Fruit fly (Drosophila melanogaster) whole organism, adult: ENCODE data around the gene CG33270.

Experiments used
- CG11617 ChIP-seq: fragments of 200-800 bp; sonication (Bioruptor generic); optimal IDR thresholded peaks from 2 replicates; lab custom pipeline; 2017; ENCODE audit warnings: mild to moderate bottlenecking, missing biosample characterization, missing genetic modification reagents, missing genetic modification characterization
- CG12768 ChIP-seq: fragments of 200-800 bp; sonication (Bioruptor generic); optimal IDR thresholded peaks from 2 replicates; lab custom pipeline; 2017; ENCODE audit warnings: missing biosample characterization, missing genetic modification characterization, mild to moderate bottlenecking, moderate library complexity, missing genetic modification reagents
- CG14711 ChIP-seq: fragments of 200-800 bp; sonication (Bioruptor generic); optimal IDR thresholded peaks from 2 replicates; lab custom pipeline; 2018; ENCODE audit warnings: missing biosample characterization, mild to moderate bottlenecking, missing genetic modification characterization, moderate library complexity
- CG1620 ChIP-seq: fragments of 200-800 bp; sonication (Bioruptor generic); optimal IDR thresholded peaks from 2 replicates; lab custom pipeline; 2016; ENCODE audit warnings: missing biosample characterization, missing genetic modification characterization
- CG33017 ChIP-seq: fragments of 200-800 bp; sonication (Bioruptor generic); optimal IDR thresholded peaks from 2 replicates; lab custom pipeline; 2018; ENCODE audit warnings: missing biosample characterization, mild to moderate bottlenecking, missing genetic modification characterization, moderate library complexity
- CG5204 ChIP-seq: fragments of 200-800 bp; sonication (Bioruptor generic); optimal IDR thresholded peaks from 2 replicates; lab custom pipeline; 2016; ENCODE audit warnings: missing biosample characterization, missing genetic modification characterization
- CG7045 ChIP-seq: fragments of 200-800 bp; sonication (Bioruptor generic); optimal IDR thresholded peaks from 2 replicates; lab custom pipeline; 2017; ENCODE audit warnings: missing biosample characterization, mild to moderate bottlenecking, missing genetic modification characterization
- CG7101 ChIP-seq: fragments of 200-800 bp; sonication (Bioruptor generic); optimal IDR thresholded peaks from 2 replicates; lab custom pipeline; 2018; ENCODE audit warnings: missing biosample characterization, mild to moderate bottlenecking, missing genetic modification characterization, moderate library complexity
- Clk ChIP-seq: fragments of 200-800 bp; sonication (Bioruptor generic); optimal IDR thresholded peaks from 2 replicates; lab custom pipeline; 2017; ENCODE audit warnings: missing biosample characterization, missing genetic modification characterization
- Crg-1 ChIP-seq: fragments of 200-800 bp; sonication (Bioruptor generic); optimal IDR thresholded peaks from 2 replicates; lab custom pipeline; 2016; ENCODE audit warnings: missing biosample characterization, missing genetic modification characterization
- Hr96 ChIP-seq: fragments of 200-800 bp; sonication (Bioruptor generic); optimal IDR thresholded peaks from 2 replicates; lab custom pipeline; 2016; ENCODE audit warnings: missing biosample characterization, missing genetic modification characterization
- Mnt ChIP-seq: fragments of 200-800 bp; sonication (Bioruptor generic); optimal IDR thresholded peaks from 2 replicates; lab custom pipeline; 2016; ENCODE audit warnings: missing biosample characterization, mild to moderate bottlenecking, missing genetic modification characterization
- bab1 ChIP-seq: fragments of 200-800 bp; sonication (Bioruptor generic); optimal IDR thresholded peaks from 3 replicates; lab custom pipeline; 2019; ENCODE audit warnings: missing biosample characterization, mild to moderate bottlenecking, missing genetic modification characterization, moderate library complexity
- cic ChIP-seq: fragments of 200-800 bp; sonication (Bioruptor generic); optimal IDR thresholded peaks from 2 replicates; lab custom pipeline; 2017; ENCODE audit warnings: missing biosample characterization, mild to moderate bottlenecking, missing genetic modification characterization, moderate library complexity
- cnc ChIP-seq, 2 experiments: fragments of >200 bp; optimal IDR thresholded peaks; 2 replicates each; lab custom pipeline; 2017
- kay ChIP-seq: fragments of 200-800 bp; sonication (Bioruptor generic); peaks from one replicate; lab custom pipeline; 2016; ENCODE audit warnings: missing biosample characterization, missing genetic modification characterization, borderline replicate concordance
- ovo ChIP-seq: fragments of 200-800 bp; sonication (Bioruptor generic); optimal IDR thresholded peaks from 2 replicates; lab custom pipeline; 2016; ENCODE audit warnings: missing biosample characterization, missing genetic modification characterization
- pad ChIP-seq: fragments of 200-800 bp; sonication (Bioruptor generic); optimal IDR thresholded peaks from 3 replicates; lab custom pipeline; 2017; ENCODE audit warnings: missing biosample characterization, missing genetic modification characterization, mild to moderate bottlenecking, moderate library complexity, missing genetic modification reagents
- tj ChIP-seq: fragments of 200-800 bp; sonication (Bioruptor generic); optimal IDR thresholded peaks from 3 replicates; lab custom pipeline; 2017; ENCODE audit warnings: missing biosample characterization, mild to moderate bottlenecking, missing genetic modification characterization, moderate library complexity
- toe ChIP-seq: fragments of 200-800 bp; sonication (Bioruptor generic); optimal IDR thresholded peaks from 2 replicates; lab custom pipeline; 2016; ENCODE audit warnings: missing biosample characterization, missing genetic modification characterization

The CG33270 gene

dm6 chr3L:11555662-11556460 lies 22.6 kb downstream of the CG33270 start:
- TF ChIP-seq Hr96 (peak; percentile 0), CG7045 (GFP tag; lab: Kevin White, UChicago) (peak; percentile 70), Clk (no peak), CG12768 (peak; percentile 60), Crg-1 (no peak), cic (GFP tag; lab: Kevin White, UChicago) (no peak), CG14711 (tag; lab: Kevin White, UChicago) (peak; percentile 71), bab1 (no peak), kay (GFP tag; lab: Kevin White, UChicago) (no peak), CG33017 (peak; percentile 77), tj (GFP tag; lab: Kevin White, UChicago) (no peak), toe (no peak), CG5204 (peak; percentile 33), cnc (optimal IDR thresholded peaks at IDR 0.05; lab: Kevin White, UChicago) (no peak), CG1620 (GFP tag; lab: Kevin White, UChicago) (no peak), pad (GFP tag; lab: Kevin White, UChicago) (no peak), CG11617 (peak; percentile 45), Mnt (no peak), ovo (GFP tag; lab: Kevin White, UChicago) (no peak), CG7101 (tag; lab: Kevin White, UChicago) (peak; percentile 64)

dm6 chr3L:11554796-11555195 lies 23.6 kb downstream of the CG33270 start:
- TF ChIP-seq CG7045 (GFP tag; lab: Kevin White, UChicago) (no peak), pad (GFP tag; lab: Kevin White, UChicago) (no peak), CG11617 (no peak), Mnt (no peak), CG12768 (no peak), CG5204 (no peak), CG1620 (GFP tag; lab: Kevin White, UChicago) (no peak), cnc (optimal IDR thresholded peaks at IDR 0.05; lab: Kevin White, UChicago) (no peak), cic (GFP tag; lab: Kevin White, UChicago) (no peak), Clk (no peak), CG33017 (no peak), tj (GFP tag; lab: Kevin White, UChicago) (no peak), bab1 (no peak)

- TF ChIP-seq CG5204: no peak
- peak; percentile 6 for TF ChIP-seq CG7101 (tag; lab: Kevin White, UChicago)
- TF ChIP-seq CG14711 (tag; lab: Kevin White, UChicago): peak; percentile 11
Observed at dm6 chr3L:11554338-11554737, 24.1 kb downstream of the CG33270 start.

dm6 chr3L:11553672-11554068 lies 24.8 kb downstream of the CG33270 start:
- TF ChIP-seq CG11617 (no peak), Hr96 (no peak), cic (GFP tag; lab: Kevin White, UChicago) (no peak), pad (GFP tag; lab: Kevin White, UChicago) (no peak), cnc (optimal IDR thresholded peaks at IDR 0.05; lab: Kevin White, UChicago) (no peak), CG33017 (no peak), ovo (GFP tag; lab: Kevin White, UChicago) (no peak), CG12768 (no peak), toe (no peak)

dm6 chr3L:11552996-11553671 lies 25.3 kb downstream of the CG33270 start:
- TF ChIP-seq Clk: no peak
- no peak for TF ChIP-seq ovo (GFP tag; lab: Kevin White, UChicago)
- TF ChIP-seq CG1620 (GFP tag; lab: Kevin White, UChicago): no peak
- TF ChIP-seq Mnt: peak; percentile 72
- TF ChIP-seq CG7101 (tag; lab: Kevin White, UChicago): peak; percentile 38
- TF ChIP-seq CG14711 (tag; lab: Kevin White, UChicago): no peak
- peak; percentile 85 for TF ChIP-seq tj (GFP tag; lab: Kevin White, UChicago)
- TF ChIP-seq CG12768: peak; percentile 87
- TF ChIP-seq cnc (optimal IDR thresholded peaks at IDR 0.05; lab: Kevin White, UChicago): no peak
- peak; percentile 32 for TF ChIP-seq CG11617
- no peak for TF ChIP-seq CG7045 (GFP tag; lab: Kevin White, UChicago)
- no peak for TF ChIP-seq CG5204
- TF ChIP-seq Crg-1: peak; percentile 25
- TF ChIP-seq bab1: peak; percentile 57
- no peak for TF ChIP-seq kay (GFP tag; lab: Kevin White, UChicago)
- no peak for TF ChIP-seq Hr96
- peak; percentile 22 for TF ChIP-seq pad (GFP tag; lab: Kevin White, UChicago)
- peak; percentile 90 for TF ChIP-seq cic (GFP tag; lab: Kevin White, UChicago)
- no peak for TF ChIP-seq toe
- TF ChIP-seq CG33017: peak; percentile 22

dm6 chr3L:11551949-11552348 lies 26.5 kb downstream of the CG33270 start:
- TF ChIP-seq tj (GFP tag; lab: Kevin White, UChicago) (peak; percentile 1), pad (GFP tag; lab: Kevin White, UChicago) (no peak), CG14711 (tag; lab: Kevin White, UChicago) (peak; percentile 19), CG33017 (peak; percentile 11)
